Fruit fly (Drosophila melanogaster) Kc167 (cell line): ENCODE results near the gene Jon25Bi.

Experiments
- Myc ChIP-seq: fragments of >200 bp; optimal IDR thresholded peaks from 2 replicates; lab custom pipeline; 2017; ENCODE audit warnings: missing external identifiers
- Sin3A ChIP-seq: fragments of >200 bp; optimal IDR thresholded peaks from 2 replicates; lab custom pipeline; 2018; ENCODE audit warnings: missing external identifiers
- h ChIP-seq: fragments of >200 bp; optimal IDR thresholded peaks from 3 replicates; lab custom pipeline; 2018; ENCODE audit warnings: missing external identifiers
- insv ChIP-seq: fragments of >200 bp; optimal IDR thresholded peaks from 3 replicates; lab custom pipeline; 2018; ENCODE audit warnings: missing external identifiers
- psq ChIP-seq: fragments of >200 bp; optimal IDR thresholded peaks from 2 replicates; lab custom pipeline; 2017; ENCODE audit warnings: missing external identifiers
- ttk ChIP-seq: sonication (Bioruptor generic); optimal IDR thresholded peaks from 2 replicates; lab custom pipeline; 2017; ENCODE audit warnings: missing external identifiers

Gene Jon25Bi

DNA sequence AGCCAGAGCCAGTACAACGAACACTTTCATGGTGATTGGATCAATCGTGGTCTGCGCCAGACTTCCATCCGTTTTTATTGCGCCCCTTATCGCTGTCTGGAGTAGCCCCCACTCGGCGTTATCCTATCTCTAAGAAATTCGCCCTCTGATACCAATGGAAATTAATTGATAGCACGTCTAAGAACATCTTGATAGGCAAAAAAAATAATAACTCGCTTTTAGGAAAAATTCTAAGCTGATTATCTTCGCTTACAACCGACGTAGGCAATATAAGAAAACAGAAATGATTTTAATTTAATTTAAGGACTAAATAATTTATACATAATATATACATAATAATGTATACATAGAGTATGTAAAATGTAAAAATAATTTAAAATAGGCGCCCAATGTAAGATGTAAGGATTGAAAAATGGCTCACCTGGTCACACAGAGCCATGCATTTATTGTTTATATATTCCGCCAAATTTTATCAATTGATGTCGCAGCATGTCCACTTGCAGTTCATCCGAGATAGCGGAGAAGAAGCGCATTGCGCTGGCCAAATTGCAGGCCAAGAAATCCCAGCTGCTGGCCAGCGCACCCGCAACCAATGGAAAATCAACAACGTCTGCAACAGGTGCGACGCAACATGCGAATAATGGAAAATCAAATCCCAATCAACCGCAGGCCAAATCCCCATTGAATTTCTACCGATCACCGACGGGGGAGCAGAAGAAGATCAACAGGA lies at the start of gene Jon25Bi, which contains the start of gene Marcal1:
Gene Jon25Bi, minus strand, starts transcription at position 51 of the 730 bp plus-strand sequence.
Gene Marcal1, plus strand, starts transcription at position 416 of the 730 bp plus-strand sequence.
- TF ChIP-seq Sin3A (lab: Kevin White, UChicago): no peak
- no peak for TF ChIP-seq psq (lab: Kevin White, UChicago)
- TF ChIP-seq insv (lab: Kevin White, UChicago): no peak
- no peak for TF ChIP-seq Myc (lab: Kevin White, UChicago)
- no peak for TF ChIP-seq ttk (lab: Kevin White, UChicago)
- TF ChIP-seq h (lab: Kevin White, UChicago): no peak

DNA sequence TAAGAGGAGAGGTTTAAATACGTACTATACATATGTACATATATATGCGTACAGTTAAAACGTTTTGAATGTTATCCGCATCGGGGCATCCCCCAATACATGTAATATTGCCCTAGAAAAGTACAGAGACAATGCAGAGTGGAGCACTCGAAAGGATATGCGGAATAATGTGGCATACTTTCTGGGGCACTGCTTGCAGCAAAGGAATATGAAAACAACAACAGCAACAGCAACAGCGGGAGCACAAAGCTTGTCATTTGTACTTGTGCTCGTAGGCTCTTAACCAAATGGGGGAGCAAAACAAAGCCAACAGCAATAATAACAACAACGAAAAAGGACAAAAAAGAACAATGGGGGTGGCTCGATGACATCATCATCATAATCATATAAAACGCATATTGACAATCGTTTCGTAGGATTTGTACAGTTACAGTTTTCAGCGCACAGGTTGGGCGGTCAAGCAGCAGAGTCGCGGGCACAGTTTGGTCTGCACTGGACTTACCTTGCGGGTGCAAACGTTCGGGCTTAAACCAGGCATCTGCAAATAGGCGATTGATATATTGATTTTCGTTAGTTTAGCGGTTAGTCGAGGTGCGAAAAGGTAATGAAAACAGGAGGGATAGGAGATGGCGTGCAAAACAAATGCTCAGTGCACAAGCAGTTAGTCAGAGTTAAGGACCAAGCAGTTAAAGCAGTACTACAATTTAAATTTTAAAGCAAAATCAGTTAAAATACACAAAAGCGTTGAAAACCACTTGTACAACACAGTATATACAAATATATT lies 48.9 kb upstream of the Jon25Bi start:
- no peak for TF ChIP-seq psq (lab: Kevin White, UChicago)
- TF ChIP-seq h (lab: Kevin White, UChicago): no peak
- TF ChIP-seq insv (lab: Kevin White, UChicago): no peak
- no peak for TF ChIP-seq Sin3A (lab: Kevin White, UChicago)
- no peak for TF ChIP-seq Myc (lab: Kevin White, UChicago)
- TF ChIP-seq ttk (lab: Kevin White, UChicago): no peak

- TF ChIP-seq h (lab: Kevin White, UChicago): no peak
- TF ChIP-seq psq (lab: Kevin White, UChicago): no peak
- no peak for TF ChIP-seq Sin3A (lab: Kevin White, UChicago)
- no peak for TF ChIP-seq ttk (lab: Kevin White, UChicago)
- no peak for TF ChIP-seq insv (lab: Kevin White, UChicago)
- no peak for TF ChIP-seq Myc (lab: Kevin White, UChicago)
These were observed 47.9 kb upstream of the Jon25Bi start for dm6 chr2L:5002711-5003402.

- TF ChIP-seq Sin3A (lab: Kevin White, UChicago) (no peak), psq (lab: Kevin White, UChicago) (no peak), h (lab: Kevin White, UChicago) (no peak), ttk (lab: Kevin White, UChicago) (no peak), insv (lab: Kevin White, UChicago) (no peak), Myc (lab: Kevin White, UChicago) (no peak)
These were observed 47.1 kb upstream of the Jon25Bi start for dm6 chr2L:5002031-5002430.

DNA sequence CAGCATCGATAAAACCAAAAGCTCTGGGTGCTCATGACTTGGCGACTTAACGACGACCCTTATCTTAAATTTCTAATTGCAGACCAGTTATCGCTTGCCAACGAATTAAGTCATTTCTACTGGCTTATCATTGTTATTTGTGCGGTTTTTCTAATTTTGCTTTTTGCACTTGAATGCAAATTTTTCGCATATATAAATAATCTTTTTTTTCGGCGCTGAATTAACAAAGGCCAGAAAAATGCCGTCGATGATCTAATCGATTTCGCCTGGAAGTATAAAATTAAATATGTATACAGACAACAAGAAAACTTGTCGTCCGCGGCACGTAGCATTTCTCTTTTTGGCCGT lies 46.6 kb upstream of the Jon25Bi start:
- TF ChIP-seq insv (lab: Kevin White, UChicago) (no peak), Sin3A (lab: Kevin White, UChicago) (no peak), psq (lab: Kevin White, UChicago) (no peak), ttk (lab: Kevin White, UChicago) (no peak), h (lab: Kevin White, UChicago) (no peak), Myc (lab: Kevin White, UChicago) (no peak)

DNA sequence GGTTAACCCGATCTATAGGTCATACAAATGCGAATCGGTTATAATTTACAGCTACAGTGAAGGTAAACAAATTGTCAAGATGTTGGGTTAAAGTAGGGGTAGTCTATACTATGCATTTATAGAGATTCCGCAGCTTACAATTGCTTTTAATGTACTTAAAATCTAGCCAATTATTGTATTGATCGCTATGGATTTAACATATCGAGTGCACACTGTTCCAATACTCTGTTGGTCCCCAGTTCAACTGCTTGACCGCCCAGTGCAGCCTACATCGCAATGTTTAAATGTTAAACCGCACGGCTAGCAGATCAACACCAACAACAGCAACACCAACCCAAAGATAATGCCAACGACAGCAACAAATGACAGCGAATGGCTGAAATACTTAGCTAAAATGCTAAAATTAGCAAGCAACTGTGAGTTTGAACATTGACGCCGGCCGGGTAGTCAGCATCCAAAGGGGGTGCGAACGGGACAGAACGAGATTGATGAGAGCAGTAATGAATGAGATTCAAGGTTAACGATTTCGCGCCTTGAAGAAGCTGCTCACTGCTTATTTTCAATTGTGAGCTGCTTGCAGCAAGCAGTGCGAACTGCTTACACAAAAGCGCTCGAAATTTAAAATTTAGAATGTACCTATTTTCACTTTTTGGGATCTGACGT lies 46.1 kb upstream of the Jon25Bi start:
- TF ChIP-seq psq (lab: Kevin White, UChicago) (no peak), Sin3A (lab: Kevin White, UChicago) (no peak), ttk (lab: Kevin White, UChicago) (no peak), insv (lab: Kevin White, UChicago) (no peak), Myc (lab: Kevin White, UChicago) (no peak), h (lab: Kevin White, UChicago) (no peak)

DNA sequence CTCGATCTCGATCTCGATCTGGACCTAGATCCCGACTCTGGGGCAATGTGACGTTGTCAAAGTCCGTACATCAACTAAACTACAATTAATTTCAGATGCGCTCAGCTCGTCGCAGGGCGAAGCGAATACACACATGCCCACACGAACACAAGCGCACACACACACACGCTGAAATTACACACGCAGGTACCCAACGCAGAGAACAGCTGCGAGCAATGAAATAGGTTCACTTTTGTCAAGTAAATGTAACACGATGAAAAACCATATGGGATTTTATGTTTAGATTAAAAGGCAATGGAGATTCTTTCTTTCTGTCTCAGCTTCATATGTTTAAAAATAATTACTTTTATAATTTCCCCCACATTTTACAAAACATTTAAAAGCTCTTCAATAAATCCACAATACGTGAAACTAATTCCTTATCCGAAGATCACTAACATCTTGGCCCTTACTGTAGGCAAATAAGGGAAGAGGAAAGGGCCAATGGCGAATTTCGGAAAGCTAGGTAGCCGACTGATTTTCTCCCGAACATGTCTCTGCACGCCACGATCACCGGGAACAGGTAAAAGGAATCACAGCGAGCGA lies 45.4 kb upstream of the Jon25Bi start:
- no peak for TF ChIP-seq Sin3A (lab: Kevin White, UChicago)
- no peak for TF ChIP-seq insv (lab: Kevin White, UChicago)
- TF ChIP-seq psq (lab: Kevin White, UChicago): no peak
- TF ChIP-seq Myc (lab: Kevin White, UChicago): no peak
- no peak for TF ChIP-seq ttk (lab: Kevin White, UChicago)
- no peak for TF ChIP-seq h (lab: Kevin White, UChicago)

dm6 chr2L:4999389-5000032 lies 44.6 kb upstream of the Jon25Bi start:
- TF ChIP-seq psq (lab: Kevin White, UChicago): no peak
- TF ChIP-seq insv (lab: Kevin White, UChicago): no peak
- TF ChIP-seq h (lab: Kevin White, UChicago): no peak
- no peak for TF ChIP-seq Myc (lab: Kevin White, UChicago)
- TF ChIP-seq Sin3A (lab: Kevin White, UChicago): no peak
- TF ChIP-seq ttk (lab: Kevin White, UChicago): no peak

DNA sequence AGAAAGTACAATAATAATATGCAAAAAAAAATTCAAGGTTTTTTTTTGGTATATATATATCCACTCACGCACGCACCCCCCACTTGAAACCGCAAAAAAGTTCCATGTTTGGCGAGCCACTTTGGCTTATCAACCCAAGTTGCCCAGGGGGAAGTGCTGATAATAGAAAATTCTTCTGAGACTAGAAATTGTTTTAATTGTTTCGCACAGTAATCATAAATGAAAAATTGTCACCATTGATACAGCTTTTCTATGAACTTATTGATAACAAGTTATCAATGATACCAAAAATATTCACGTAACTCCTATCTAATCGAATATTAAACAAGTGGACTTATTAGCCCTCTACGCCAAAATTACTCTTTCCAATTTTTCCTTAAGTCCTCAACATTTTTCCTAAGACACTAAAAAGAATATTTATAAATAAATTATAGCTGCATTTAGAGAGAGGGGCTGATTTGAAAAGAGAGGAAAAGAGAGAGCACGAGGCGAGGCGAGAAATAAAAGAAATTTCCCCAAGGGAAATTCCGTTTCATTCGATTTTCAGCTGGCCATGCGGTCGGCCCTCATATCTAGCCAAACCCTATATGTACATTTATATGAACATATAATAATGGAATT lies 43.7 kb upstream of the Jon25Bi start:
- TF ChIP-seq insv (lab: Kevin White, UChicago): no peak
- no peak for TF ChIP-seq ttk (lab: Kevin White, UChicago)
- no peak for TF ChIP-seq Sin3A (lab: Kevin White, UChicago)
- TF ChIP-seq Myc (lab: Kevin White, UChicago): no peak
- TF ChIP-seq h (lab: Kevin White, UChicago): no peak
- no peak for TF ChIP-seq psq (lab: Kevin White, UChicago)
